Fruit fly (Drosophila melanogaster): ENCODE measurements around the gene CG45101.

Gene CG45101

DNA sequence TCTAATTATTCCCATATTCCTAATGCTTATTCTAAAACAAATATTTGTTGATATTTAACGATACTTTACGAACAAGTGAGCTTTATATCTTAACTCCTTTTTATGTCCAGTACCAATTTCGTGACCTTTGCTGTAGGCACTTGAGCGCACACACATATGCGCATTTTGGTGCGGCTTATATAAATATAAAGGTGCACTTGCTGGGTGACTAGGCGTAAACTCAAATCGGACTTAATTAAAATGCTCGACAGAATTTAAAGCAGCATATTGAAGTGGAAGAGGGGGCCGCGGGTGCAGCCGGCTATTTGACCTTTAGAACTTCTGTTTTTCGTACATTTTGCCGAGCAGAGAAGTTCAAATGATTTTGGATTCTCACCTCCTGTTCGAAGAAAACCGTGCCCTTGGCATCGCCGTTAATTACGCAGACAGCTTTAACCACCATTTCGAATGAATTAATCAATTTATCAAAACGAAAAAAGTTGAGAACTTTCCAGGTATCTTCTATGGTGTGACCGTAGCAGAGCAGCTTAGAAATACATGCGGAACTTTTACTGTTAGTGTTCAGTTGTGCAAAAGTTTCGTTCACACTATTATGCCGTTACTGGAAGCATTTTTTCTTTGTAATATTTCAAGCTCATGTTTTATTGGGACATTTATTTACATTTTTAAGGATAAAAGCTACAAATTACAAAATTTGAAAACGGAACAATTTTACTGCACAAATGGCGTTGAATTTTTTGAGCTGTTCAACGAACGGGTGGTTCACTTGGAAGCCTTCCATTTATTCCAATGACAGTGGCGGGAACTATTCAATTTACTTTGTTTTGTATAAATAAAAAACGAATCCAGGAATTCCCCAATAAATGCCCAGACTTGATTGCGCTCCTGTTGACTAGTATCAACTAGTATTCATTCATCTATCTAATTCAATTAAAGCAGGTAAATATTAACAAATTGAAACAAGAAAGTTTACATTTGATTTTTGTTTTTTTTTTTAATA lies 48.7 kb downstream of the CG45101 start, which contains the start of gene Sod1 (continued):
- TF ChIP-seq CG31441 (GFP tag; IDR thresholded peaks at IDR 0.05) (no peak), CG10209 (GFP tag; optimal IDR thresholded peaks at IDR 0.05) (no peak), Sin3A (optimal IDR thresholded peaks at IDR 0.05) (peak; percentile 27), nom (GFP tag; optimal IDR thresholded peaks at IDR 0.05) (peak; percentile 98), bsh (GFP tag; optimal IDR thresholded peaks at IDR 0.05) (peak; percentile 5 to 80), chinmo (GFP tag; IDR thresholded peaks at IDR 0.05; ENCODE audit: partially characterized antibody) (peak; percentile 71; the same call in 1 of the 4 replicates), CG3065 (GFP tag; optimal IDR thresholded peaks at IDR 0.05) (no peak), CG4282 (GFP tag; optimal IDR thresholded peaks at IDR 0.05) (no peak), sqz (GFP tag; optimal IDR thresholded peaks at IDR 0.05) (peak; percentile 22), CG3995 (GFP tag; optimal IDR thresholded peaks at IDR 0.05) (peak; percentile 89), mam (GFP tag; optimal IDR thresholded peaks at IDR 0.05) (no peak), CG12659 (GFP tag; optimal IDR thresholded peaks at IDR 0.05) (peak; percentile 34), corto (GFP tag; optimal IDR thresholded peaks at IDR 0.05) (no peak), Med (GFP tag) (peak; percentile 65), sd (tag; optimal IDR thresholded peaks at IDR 0.05) (peak; percentile 24), Bgb (GFP tag; IDR thresholded peaks at IDR 0.05; ENCODE audit: partially characterized antibody) (peak; percentile 29; the same call in 1 of the 2 replicates), CG34422 (GFP tag; IDR thresholded peaks at IDR 0.05) (peak; percentile 83; the same call in 1 of the 3 replicates), maf-S (GFP tag; optimal IDR thresholded peaks at IDR 0.05) (peak; percentile 24), Sry-δ (GFP tag; optimal IDR thresholded peaks at IDR 0.05) (peak; percentile 34), cg (GFP tag; optimal IDR thresholded peaks at IDR 0.05) (peak; percentile 30), ftz-f1 (GFP tag; optimal IDR thresholded peaks at IDR 0.05) (peak; percentile 90), CG30020 (tag; optimal IDR thresholded peaks at IDR 0.05) (peak; percentile 10), gfzf (GFP tag; optimal IDR thresholded peaks at IDR 0.05) (peak; percentile 92), disco-r (GFP tag; optimal IDR thresholded peaks at IDR 0.05) (no peak), Fer1 (GFP tag; optimal IDR thresholded peaks at IDR 0.05) (peak; percentile 1), NK7.1 (GFP tag; optimal IDR thresholded peaks at IDR 0.05) (no peak), tgo (GFP tag; IDR thresholded peaks at IDR 0.05) (no peak), CG11696 (GFP tag; IDR thresholded peaks at IDR 0.05) (peak; percentile 86), knrl (GFP tag; IDR thresholded peaks at IDR 0.05; ENCODE audit: partially characterized antibody) (peak; percentile 12; the same call in 1 of the 3 replicates), Blimp-1 (GFP tag; optimal IDR thresholded peaks at IDR 0.05) (no peak), ac (GFP tag; optimal IDR thresholded peaks at IDR 0.05) (no peak), CG31388 (GFP tag; optimal IDR thresholded peaks at IDR 0.05) (no peak), CG1792 (GFP tag; optimal IDR thresholded peaks at IDR 0.05) (no peak), BtbVII (GFP tag; optimal IDR thresholded peaks at IDR 0.05) (peak; percentile 51), grau (tag; optimal IDR thresholded peaks at IDR 0.05) (no peak), pum (GFP tag; optimal IDR thresholded peaks at IDR 0.05) (no peak), Dek (tag; optimal IDR thresholded peaks at IDR 0.05) (peak; percentile 9), stc (GFP tag; IDR thresholded peaks at IDR 0.05) (0 out of 2 replicates have a peak, but pooled peaks have one; percentile 22), sna (GFP tag; IDR thresholded peaks at IDR 0.05; ENCODE audit: partially characterized antibody) (no peak), tio (GFP tag; optimal IDR thresholded peaks at IDR 0.05) (no peak), Elba2 (GFP tag; optimal IDR thresholded peaks at IDR 0.05) (no peak), CG12744 (GFP tag; optimal IDR thresholded peaks at IDR 0.05) (no peak), tx (GFP tag; optimal IDR thresholded peaks at IDR 0.05) (no peak), ara (GFP tag; IDR thresholded peaks at IDR 0.05) (no peak), MBD-R2 (GFP tag; IDR thresholded peaks at IDR 0.05) (peak; percentile 41; the same call in 1 of the 2 replicates), aop (GFP tag; IDR thresholded peaks at IDR 0.05) (no peak), Dbx (GFP tag; IDR thresholded peaks at IDR 0.05) (no peak)

All from whole organism, embryonic.